Worm (Caenorhabditis elegans) whole organism, L1 larva: ENCODE measurements around the gene clc-7.

Experiments
- ama-1 ChIP-seq: fragments of 150-350 bp; optimal IDR thresholded peaks from 2 replicates; lab custom pipeline; 2014
- unc-98 ChIP-seq: fragments of 200-800 bp; sonication (Bioruptor generic); IDR thresholded peaks from 2 replicates; pipeline ENCODE4 v1.3.6; 2022; ENCODE audit warnings: missing genetic modification characterization, missing compliant biosample characterization
- zip-4 ChIP-seq: fragments of 200-800 bp; sonication (Bioruptor generic); optimal IDR thresholded peaks from 2 replicates; lab custom pipeline; 2018; ENCODE audit warnings: mild to moderate bottlenecking, missing genetic modification characterization, moderate library complexity, missing compliant biosample characterization

DNA sequence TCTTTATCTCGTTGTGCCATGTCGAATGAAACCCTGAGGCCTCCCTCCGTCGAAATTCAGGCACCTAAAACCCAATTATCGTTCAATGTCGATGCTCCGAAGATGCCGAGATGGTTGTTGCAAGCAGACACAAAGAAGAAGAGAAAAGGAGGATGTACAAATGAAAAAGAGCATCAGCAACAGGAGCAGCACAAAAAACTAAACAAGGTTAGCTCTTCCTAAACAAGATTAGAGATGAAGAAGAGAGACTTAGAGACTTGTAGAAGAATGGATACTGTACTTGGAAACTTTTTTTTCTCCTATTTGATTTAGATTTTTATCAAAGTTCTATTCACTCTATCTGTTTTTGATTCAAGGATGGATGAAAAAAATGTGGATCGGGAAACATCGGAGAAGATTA, 49.7 kb downstream of the clc-7 start:
- TF ChIP-seq unc-98 (GFP tag; lab: Robert Waterston, UW) (no peak), zip-4 (GFP tag; lab: Kevin White, UChicago) (no peak), ama-1 (no peak)
